Fruit fly (Drosophila melanogaster) whole organism: ENCODE data around the gene Hayan.

Experiments
- CG8478 ChIP-seq: fragments of >200 bp; optimal IDR thresholded peaks from 2 replicates; lab custom pipeline; 2018; ENCODE audit warnings: inconsistent platforms
- Dll ChIP-seq: fragments of >200 bp; optimal IDR thresholded peaks from 2 replicates; lab custom pipeline; 2017
- EcR ChIP-seq, 2 experiments: fragments of >200 bp; optimal IDR thresholded peaks; 2 replicates each; lab custom pipeline; 2017; ENCODE audit warnings: missing biosample characterization in 2 of 2, missing genetic modification characterization in 2 of 2, missing genetic modification reagents in 2 of 2
- pan ChIP-seq: fragments of >200 bp; optimal IDR thresholded peaks from 2 replicates; lab custom pipeline; 2017
- psq ChIP-seq: fragments of >200 bp; optimal IDR thresholded peaks from 2 replicates; lab custom pipeline; 2017
- usp ChIP-seq: fragments of >200 bp; optimal IDR thresholded peaks from 2 replicates; lab custom pipeline; 2017; ENCODE audit warnings: missing biosample characterization, missing genetic modification characterization, mixed read lengths

DNA sequence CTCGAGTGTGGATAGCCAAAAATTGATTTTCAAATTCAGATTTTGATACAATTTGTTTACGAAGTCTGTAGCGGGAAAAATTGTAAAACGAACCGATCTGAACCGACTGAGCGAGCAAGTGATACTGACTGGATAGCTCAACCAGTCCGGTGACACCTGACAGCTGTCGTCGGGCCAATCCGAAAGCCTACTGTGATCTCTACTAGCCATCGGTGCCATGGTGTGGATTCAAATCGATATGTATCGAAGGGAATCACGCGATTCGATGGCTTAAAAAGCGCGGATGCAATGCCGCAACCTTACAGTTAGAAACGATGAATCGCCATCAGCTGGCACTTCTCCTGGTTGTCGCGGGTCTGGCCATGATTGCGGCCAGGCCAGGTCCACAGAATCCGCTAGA, 46.4 kb downstream of the Hayan start, which contains the start of gene CG6290:
- no peak for TF ChIP-seq EcR (GFP tag; optimal IDR thresholded peaks at IDR 0.05; lab: Kevin White, UChicago)
- no peak for TF ChIP-seq pan (lab: Kevin White, UChicago)
- no peak for TF ChIP-seq Dll (lab: Kevin White, UChicago)
- TF ChIP-seq CG8478 (lab: Kevin White, UChicago): no peak
- no peak for TF ChIP-seq usp (GFP tag; lab: Kevin White, UChicago)
- no peak for TF ChIP-seq psq
